Fruit fly (Drosophila melanogaster): ENCODE measurements around the gene ND-ASHI.
A peak's percentile ranks its signal among the peaks of the same experiment; 100 is the strongest.

Gene ND-ASHI

dm6 chrX:6656626-6657558, 22.0 kb downstream of the ND-ASHI start:
- TF ChIP-seq chn (GFP tag; optimal IDR thresholded peaks at IDR 0.05) (no peak), HHEX (GFP tag; optimal IDR thresholded peaks at IDR 0.05) (peak; percentile 46), Fer1 (GFP tag; optimal IDR thresholded peaks at IDR 0.05) (peak; percentile 85), CG8944 (GFP tag; optimal IDR thresholded peaks at IDR 0.05) (no peak), B-H1 (GFP tag; IDR thresholded peaks at IDR 0.05) (no peak; the same call in 2 of the 3 replicates), slp2 (GFP tag; optimal IDR thresholded peaks at IDR 0.05) (no peak), CG9797 (GFP tag; optimal IDR thresholded peaks at IDR 0.05) (no peak), Xrp1 (GFP tag; IDR thresholded peaks at IDR 0.05) (peak; percentile 63), knrl (GFP tag; IDR thresholded peaks at IDR 0.05; ENCODE audit: partially characterized antibody) (no peak), Eip74EF (GFP tag; optimal IDR thresholded peaks at IDR 0.05) (peak in 1 of 2 experiments; percentile 63), Asciz (GFP tag; optimal IDR thresholded peaks at IDR 0.05) (peak; percentile 41), Hr78 (GFP tag; optimal IDR thresholded peaks at IDR 0.05) (no peak), Rfx (GFP tag; IDR thresholded peaks at IDR 0.05) (peak; percentile 46), CG17829 (tag; optimal IDR thresholded peaks at IDR 0.05) (peak; percentile 17), CG31388 (GFP tag; optimal IDR thresholded peaks at IDR 0.05) (no peak), zfh1 (GFP tag; IDR thresholded peaks at IDR 0.05) (no peak), chinmo (GFP tag; IDR thresholded peaks at IDR 0.05; ENCODE audit: partially characterized antibody) (no peak), CG14441 (GFP tag; IDR thresholded peaks at IDR 0.05) (0 out of 2 replicates have a peak, but pooled peaks have one; percentile 28), CG8388 (GFP tag; optimal IDR thresholded peaks at IDR 0.05) (peak; percentile 37), CG17385 (GFP tag; optimal IDR thresholded peaks at IDR 0.05) (peak; percentile 40), Ada2b (GFP tag; IDR thresholded peaks at IDR 0.05) (peak; percentile 38; the same call in 1 of the 2 replicates), CG15269 (tag; optimal IDR thresholded peaks at IDR 0.05) (peak; percentile 47), stc (GFP tag; IDR thresholded peaks at IDR 0.05) (0 out of 2 replicates have a peak, but pooled peaks have one; percentile 10), sob (GFP tag; IDR thresholded peaks at IDR 0.05) (no peak; the same call in 1 of the 2 replicates), gem (tag; optimal IDR thresholded peaks at IDR 0.05) (peak; percentile 66), Hmr (GFP tag; optimal IDR thresholded peaks at IDR 0.05) (peak; percentile 69), Ets65A (GFP tag) (no peak), caup (GFP tag; optimal IDR thresholded peaks at IDR 0.05; ENCODE audit: severe bottlenecking) (peak; percentile 57), CG12219 (GFP tag; optimal IDR thresholded peaks at IDR 0.05) (peak; percentile 30), BtbVII (GFP tag; optimal IDR thresholded peaks at IDR 0.05) (peak; percentile 76), CG12071 (GFP tag; optimal IDR thresholded peaks at IDR 0.05) (no peak), Dll (GFP tag; IDR thresholded peaks at IDR 0.05; ENCODE audit: partially characterized antibody) (peak; percentile 34; the same call in 1 of the 4 replicates), CG15601 (tag; optimal IDR thresholded peaks at IDR 0.05) (peak; percentile 43), phol (tag; optimal IDR thresholded peaks at IDR 0.05) (peak; percentile 42), Doc2 (GFP tag; IDR thresholded peaks at IDR 0.05) (no peak), CG7839 (tag; optimal IDR thresholded peaks at IDR 0.05) (peak; percentile 61), CG15479 (GFP tag; optimal IDR thresholded peaks at IDR 0.05) (peak; percentile 53), tap (tag; optimal IDR thresholded peaks at IDR 0.05) (peak; percentile 22), CG4328 (GFP tag; optimal IDR thresholded peaks at IDR 0.05) (peak; percentile 64), Mrtf (GFP tag; IDR thresholded peaks at IDR 0.05) (no peak), HmgZ (tag; optimal IDR thresholded peaks at IDR 0.05) (peak; percentile 55), CG13296 (GFP tag; optimal IDR thresholded peaks at IDR 0.05) (peak; percentile 65), dpn (GFP tag; optimal IDR thresholded peaks at IDR 0.05) (peak in 1 of 2 experiments; percentile 11), CG17186 (GFP tag; optimal IDR thresholded peaks at IDR 0.05) (no peak), sens (GFP tag) (peak; percentile 31), Adf1 (GFP tag; IDR thresholded peaks at IDR 0.05) (peak; percentile 18; the same call in 1 of the 2 replicates), CG12391 (tag; optimal IDR thresholded peaks at IDR 0.05) (peak; percentile 63)

All from whole organism, embryonic.